Fruit fly (Drosophila melanogaster) whole organism, embryonic: ENCODE results near the gene stas.

Source experiments
- Blimp-1 ChIP-seq: fragments of 200-800 bp; sonication (Bioruptor generic); optimal IDR thresholded peaks from 3 replicates; lab custom pipeline; 2018; ENCODE audit warnings: missing biosample characterization, missing genetic modification characterization, mild to moderate bottlenecking, moderate library complexity, missing genetic modification reagents
- CG10654 ChIP-seq: fragments of 200-800 bp; sonication (Bioruptor generic); optimal IDR thresholded peaks from 2 replicates; lab custom pipeline; 2016; ENCODE audit warnings: missing biosample characterization, missing genetic modification characterization
- CG11093 ChIP-seq: fragments of 200-800 bp; sonication (Bioruptor generic); IDR thresholded peaks from 3 replicates; pipeline ENCODE4 v1.3.6; 2022; ENCODE audit warnings: missing biosample characterization, missing genetic modification characterization
- CG11504 ChIP-seq: fragments of 200-800 bp; sonication (Bioruptor generic); optimal IDR thresholded peaks from 3 replicates; lab custom pipeline; 2019; ENCODE audit warnings: missing biosample characterization, mild to moderate bottlenecking, missing genetic modification characterization, moderate library complexity
- CG11695 ChIP-seq: fragments of 200-800 bp; sonication (Bioruptor generic); IDR thresholded peaks from 3 replicates; pipeline ENCODE4 v1.3.6; 2022; ENCODE audit warnings: missing biosample characterization, missing genetic modification characterization
- CG12942 ChIP-seq: fragments of 200-800 bp; sonication (Bioruptor generic); optimal IDR thresholded peaks from 3 replicates; lab custom pipeline; 2016; ENCODE audit warnings: missing biosample characterization, missing genetic modification characterization
- CG13123 ChIP-seq: fragments of 200-800 bp; sonication (Bioruptor generic); optimal IDR thresholded peaks from 2 replicates; lab custom pipeline; 2016; ENCODE audit warnings: missing biosample characterization, missing genetic modification characterization
- CG2116 ChIP-seq: fragments of 200-800 bp; sonication (Bioruptor generic); optimal IDR thresholded peaks from 3 replicates; lab custom pipeline; 2018; ENCODE audit warnings: missing biosample characterization, mild to moderate bottlenecking, missing genetic modification characterization
- CG2875 ChIP-seq: fragments of 200-800 bp; sonication (Bioruptor generic); optimal IDR thresholded peaks from 2 replicates; lab custom pipeline; 2017; ENCODE audit warnings: missing biosample characterization, mild to moderate bottlenecking, missing genetic modification characterization, missing genetic modification reagents
- CG30403 ChIP-seq: fragments of 200-800 bp; sonication (Bioruptor generic); optimal IDR thresholded peaks from 3 replicates; lab custom pipeline; 2016; ENCODE audit warnings: missing biosample characterization, missing genetic modification characterization
- CG34422 ChIP-seq: fragments of 200-800 bp; sonication (Bioruptor generic); IDR thresholded peaks from 3 replicates; pipeline ENCODE4 v1.3.6; 2022; ENCODE audit warnings: missing biosample characterization, missing genetic modification characterization
- CG4617 ChIP-seq: fragments of 200-800 bp; sonication (Bioruptor generic); optimal IDR thresholded peaks from 3 replicates; lab custom pipeline; 2016; ENCODE audit warnings: missing biosample characterization, missing genetic modification characterization, borderline replicate concordance
- CG6272 ChIP-seq: fragments of 200-800 bp; sonication (Bioruptor generic); IDR thresholded peaks from 2 replicates; pipeline ENCODE4 v1.3.6; 2022; ENCODE audit warnings: missing biosample characterization, missing genetic modification characterization
- CG6683 ChIP-seq: fragments of 200-800 bp; sonication (Bioruptor generic); optimal IDR thresholded peaks from 2 replicates; lab custom pipeline; 2017; ENCODE audit warnings: missing biosample characterization, mild to moderate bottlenecking, missing genetic modification characterization, missing genetic modification reagents
- CG7786 ChIP-seq: fragments of 200-800 bp; sonication (Bioruptor generic); optimal IDR thresholded peaks from 2 replicates; lab custom pipeline; 2016; ENCODE audit warnings: missing biosample characterization, missing genetic modification characterization
- CG9727 ChIP-seq: fragments of 200-800 bp; sonication (Bioruptor generic); optimal IDR thresholded peaks from 3 replicates; lab custom pipeline; 2017; ENCODE audit warnings: missing biosample characterization, mild to moderate bottlenecking, missing genetic modification characterization
- Camta ChIP-seq: fragments of 200-800 bp; sonication (Bioruptor generic); optimal IDR thresholded peaks from 2 replicates; lab custom pipeline; 2016; ENCODE audit warnings: missing biosample characterization, missing genetic modification characterization
- Chrac-16 ChIP-seq: fragments of 200-800 bp; sonication (Bioruptor generic); optimal IDR thresholded peaks from 3 replicates; lab custom pipeline; 2016; ENCODE audit warnings: missing biosample characterization, missing genetic modification characterization
- CoRest ChIP-seq: fragments of 200-800 bp; sonication (Bioruptor generic); optimal IDR thresholded peaks from 3 replicates; lab custom pipeline; 2018; ENCODE audit warnings: missing biosample characterization, mild to moderate bottlenecking, missing genetic modification characterization, moderate library complexity
- Dad ChIP-seq: fragments of 200-800 bp; sonication (Bioruptor generic); optimal IDR thresholded peaks from 3 replicates; lab custom pipeline; 2016; ENCODE audit warnings: missing biosample characterization, missing genetic modification characterization
- HHEX ChIP-seq: fragments of 200-800 bp; sonication (Bioruptor generic); optimal IDR thresholded peaks from 3 replicates; lab custom pipeline; 2017; ENCODE audit warnings: missing biosample characterization, mild to moderate bottlenecking, missing genetic modification characterization, missing genetic modification reagents
- HLH3B ChIP-seq: fragments of 200-800 bp; sonication (Bioruptor generic); IDR thresholded peaks from 2 replicates; pipeline ENCODE4 v1.3.6; 2022; ENCODE audit warnings: missing biosample characterization, missing genetic modification characterization
- Lim3 ChIP-seq: fragments of 200-800 bp; sonication (Bioruptor generic); IDR thresholded peaks from 2 replicates; pipeline ENCODE4 v1.3.6; 2022; ENCODE audit warnings: missing biosample characterization, missing genetic modification characterization
- Med ChIP-seq: fragments of 200-800 bp; sonication (Bioruptor generic); peaks from one replicate; lab custom pipeline; 2016; ENCODE audit warnings: missing biosample characterization, missing genetic modification characterization, mild to moderate bottlenecking, inconsistent platforms, moderate library complexity
- Myb ChIP-seq: fragments of 200-800 bp; sonication (Bioruptor generic); optimal IDR thresholded peaks from 2 replicates; lab custom pipeline; 2016; ENCODE audit warnings: missing biosample characterization, missing genetic modification characterization
- NfI ChIP-seq: fragments of 200-800 bp; sonication (Bioruptor generic); optimal IDR thresholded peaks from 3 replicates; lab custom pipeline; 2018; ENCODE audit warnings: missing biosample characterization, mild to moderate bottlenecking, missing genetic modification characterization, moderate library complexity
- Optix ChIP-seq: fragments of 200-800 bp; sonication (Bioruptor generic); IDR thresholded peaks from 3 replicates; pipeline ENCODE4 v1.3.6; 2022; ENCODE audit warnings: missing biosample characterization, missing genetic modification characterization
- Ravus ChIP-seq: fragments of 200-800 bp; sonication (Bioruptor generic); IDR thresholded peaks from 2 replicates; pipeline ENCODE4 v1.3.6; 2022; ENCODE audit warnings: missing biosample characterization, missing genetic modification characterization
- Side ChIP-seq: fragments of 200-800 bp; sonication (Bioruptor generic); optimal IDR thresholded peaks from 2 replicates; lab custom pipeline; 2016; ENCODE audit warnings: missing biosample characterization, missing genetic modification characterization
- Spps ChIP-seq: fragments of 200-800 bp; sonication (Bioruptor generic); optimal IDR thresholded peaks from 2 replicates; lab custom pipeline; 2018; ENCODE audit warnings: missing biosample characterization, mild to moderate bottlenecking, missing genetic modification characterization
- bcd ChIP-seq: fragments of 200-800 bp; sonication (Bioruptor generic); optimal IDR thresholded peaks from 2 replicates; lab custom pipeline; 2017; ENCODE audit warnings: missing biosample characterization, mild to moderate bottlenecking, missing genetic modification characterization
- br ChIP-seq: fragments of >200 bp; optimal IDR thresholded peaks from 2 replicates; lab custom pipeline; 2017
- corto ChIP-seq: fragments of 200-800 bp; sonication (Bioruptor generic); optimal IDR thresholded peaks from 2 replicates; lab custom pipeline; 2016; ENCODE audit warnings: missing biosample characterization, mild to moderate bottlenecking, missing genetic modification characterization, moderate library complexity
- dan ChIP-seq: fragments of 200-800 bp; sonication (Bioruptor generic); IDR thresholded peaks from 2 replicates; pipeline ENCODE4 v1.3.6; 2022; ENCODE audit warnings: missing biosample characterization, missing genetic modification characterization
- dati ChIP-seq: fragments of 200-800 bp; sonication (Bioruptor generic); IDR thresholded peaks from 2 replicates; pipeline ENCODE4 v1.3.6; 2022; ENCODE audit warnings: missing biosample characterization, missing genetic modification characterization
- ewg ChIP-seq: fragments of 200-800 bp; sonication (Bioruptor generic); optimal IDR thresholded peaks from 3 replicates; lab custom pipeline; 2017; ENCODE audit warnings: mild to moderate bottlenecking, missing biosample characterization, missing genetic modification reagents, missing genetic modification characterization
- exex ChIP-seq: fragments of 200-800 bp; sonication (Bioruptor generic); optimal IDR thresholded peaks from 4 replicates; lab custom pipeline; 2018; ENCODE audit warnings: missing biosample characterization, mild to moderate bottlenecking, missing genetic modification characterization, moderate library complexity
- jumu ChIP-seq: fragments of 200-800 bp; sonication (Bioruptor generic); optimal IDR thresholded peaks from 3 replicates; lab custom pipeline; 2016; ENCODE audit warnings: missing biosample characterization, missing genetic modification characterization
- lola ChIP-seq, 3 experiments: fragments of >200 bp in 2 of 3; fragments of 200-800 bp in 1 of 3; sonication (Bioruptor generic) in 1 of 3; optimal IDR thresholded peaks; 2 replicates each; lab custom pipeline; 2017 to 2019; ENCODE audit warnings: missing biosample characterization in 3 of 3, missing genetic modification characterization in 3 of 3, mild to moderate bottlenecking in 1 of 3, moderate library complexity in 1 of 3
- mirr ChIP-seq: fragments of 200-800 bp; sonication (Bioruptor generic); optimal IDR thresholded peaks from 3 replicates; lab custom pipeline; 2018; ENCODE audit warnings: missing biosample characterization, mild to moderate bottlenecking, missing genetic modification characterization
- onecut ChIP-seq: fragments of 200-800 bp; sonication (Bioruptor generic); IDR thresholded peaks from 2 replicates; pipeline ENCODE4 v1.3.6; 2022; ENCODE audit warnings: missing biosample characterization, missing genetic modification characterization
- sens ChIP-seq: fragments of 200-800 bp; sonication (Bioruptor generic); peaks from one replicate; lab custom pipeline; 2016; ENCODE audit warnings: missing biosample characterization, missing genetic modification characterization
- trh ChIP-seq: fragments of 200-800 bp; sonication (Bioruptor generic); optimal IDR thresholded peaks from 2 replicates; lab custom pipeline; 2016; ENCODE audit warnings: missing biosample characterization, missing genetic modification characterization
- tx ChIP-seq: fragments of 200-800 bp; sonication (Bioruptor generic); optimal IDR thresholded peaks from 2 replicates; lab custom pipeline; 2016; ENCODE audit warnings: missing biosample characterization, missing genetic modification characterization
- usp ChIP-seq: fragments of >200 bp; optimal IDR thresholded peaks from 2 replicates; lab custom pipeline; 2017; ENCODE audit warnings: missing biosample characterization, missing genetic modification characterization
- wor ChIP-seq: fragments of 200-800 bp; sonication (Bioruptor generic); IDR thresholded peaks from 2 replicates; pipeline ENCODE4 v1.3.6; 2022; ENCODE audit warnings: missing biosample characterization, missing genetic modification characterization

The stas gene

dm6 chrX:17599330-17599729 lies 28.4 kb downstream of the stas start, which contains the start of gene X11L (continued):
- TF ChIP-seq onecut (GFP tag; lab: Robert Waterston, UW): peak; percentile 56; the same call in 1 of the 2 replicates
- peak; percentile 65; the same call in 1 of the 2 replicates for TF ChIP-seq HLH3B
- TF ChIP-seq Chrac-16 (GFP tag; lab: Kevin White, UChicago): peak; percentile 69
- peak; percentile 76 for TF ChIP-seq jumu
- peak; percentile 56 for TF ChIP-seq Side (GFP tag; lab: Kevin White, UChicago)
- TF ChIP-seq CoRest: peak; percentile 54
- TF ChIP-seq exex: no peak
- TF ChIP-seq usp (GFP tag; lab: Kevin White, UChicago): no peak
- TF ChIP-seq Camta (GFP tag; lab: Kevin White, UChicago): peak; percentile 66
- TF ChIP-seq CG6272 (GFP tag; lab: Robert Waterston, UW): peak; percentile 59
- no peak for TF ChIP-seq mirr (GFP tag; lab: Kevin White, UChicago)
- TF ChIP-seq Lim3 (GFP tag; lab: Robert Waterston, UW): no peak
- TF ChIP-seq br: no peak
- no peak for TF ChIP-seq Spps (tag; lab: Kevin White, UChicago)
- peak; percentile 75 for TF ChIP-seq Optix
- TF ChIP-seq dan (GFP tag; lab: Robert Waterston, UW): no peak
- peak; percentile 84 for TF ChIP-seq CG7786
- TF ChIP-seq CG30403 (GFP tag; lab: Kevin White, UChicago): peak; percentile 78
- peak; percentile 22 for TF ChIP-seq corto (GFP tag; lab: Kevin White, UChicago)
- TF ChIP-seq dati (GFP tag; lab: Robert Waterston, UW): no peak
- peak; percentile 62; the same call in 1 of the 3 replicates for TF ChIP-seq CG34422 (GFP tag; lab: Robert Waterston, UW)
- peak; percentile 11 for TF ChIP-seq CG6683 (GFP tag; lab: Kevin White, UChicago)
- peak; percentile 16; the same call in 1 of the 3 replicates for TF ChIP-seq CG11695 (GFP tag; lab: Robert Waterston, UW)
- TF ChIP-seq Dad (GFP tag; lab: Kevin White, UChicago): peak; percentile 54
- TF ChIP-seq trh (GFP tag; lab: Kevin White, UChicago): no peak
- TF ChIP-seq HHEX (GFP tag; lab: Kevin White, UChicago): peak; percentile 66
- TF ChIP-seq lola (GFP tag; optimal IDR thresholded peaks at IDR 0.05; lab: Kevin White, UChicago): peak in 1 of 3 experiments; percentile 27
- no peak; the same call in 2 of the 3 replicates for TF ChIP-seq CG11093 (GFP tag; lab: Robert Waterston, UW)
- TF ChIP-seq CG13123 (GFP tag; lab: Kevin White, UChicago): peak; percentile 60
- peak; percentile 64 for TF ChIP-seq CG12942
- TF ChIP-seq CG2875 (GFP tag; lab: Kevin White, UChicago): no peak
- TF ChIP-seq CG2116 (GFP tag; lab: Kevin White, UChicago): peak; percentile 84
- TF ChIP-seq sens (GFP tag; lab: Kevin White, UChicago): peak; percentile 94
- TF ChIP-seq tx (GFP tag; lab: Kevin White, UChicago): peak; percentile 70
- TF ChIP-seq NfI: no peak
- peak; percentile 71 for TF ChIP-seq CG4617 (GFP tag; lab: Kevin White, UChicago)
- peak; percentile 33; the same call in 1 of the 2 replicates for TF ChIP-seq wor (GFP tag; lab: Robert Waterston, UW)
- no peak; the same call in 1 of the 2 replicates for TF ChIP-seq Ravus (GFP tag; lab: Robert Waterston, UW)
- no peak for TF ChIP-seq Blimp-1 (GFP tag; lab: Kevin White, UChicago)
- peak; percentile 81 for TF ChIP-seq Myb (GFP tag; lab: Kevin White, UChicago)
- TF ChIP-seq CG10654: peak; percentile 63
- TF ChIP-seq CG11504: no peak

dm6 chrX:17597622-17598021 lies 30.1 kb downstream of the stas start:
- TF ChIP-seq CG9727 (GFP tag; lab: Kevin White, UChicago): no peak
- no peak for TF ChIP-seq bcd (GFP tag; lab: Kevin White, UChicago)
- TF ChIP-seq ewg (GFP tag; lab: Kevin White, UChicago): no peak
- peak; percentile 42 for TF ChIP-seq Med
